Worm (Caenorhabditis elegans) whole organism, L1 larva: ENCODE measurements around the gene glr-6.
"Not testable (repeated sequence)": the region's sequence is repeated elsewhere in the genome, so short reads cannot be mapped to it uniquely, and the experiment has no call there.

Source experiments
- C34B4.2 ChIP-seq: sonication (generic microtip); optimal IDR thresholded peaks from 2 replicates; lab custom pipeline; 2017; ENCODE audit warnings: mild to moderate bottlenecking, missing genetic modification characterization, missing compliant biosample characterization
- aha-1 ChIP-seq: fragments of 150-350 bp; optimal IDR thresholded peaks from 2 replicates; lab custom pipeline; 2014; ENCODE audit warnings: missing biosample characterization, missing genetic modification characterization
- alr-1 ChIP-seq: fragments of 200-800 bp; sonication (Bioruptor generic); optimal IDR thresholded peaks from 2 replicates; lab custom pipeline; 2018; ENCODE audit warnings: borderline replicate concordance, mild to moderate bottlenecking, missing genetic modification characterization, missing compliant biosample characterization
- ama-1 ChIP-seq: fragments of 150-350 bp; optimal IDR thresholded peaks from 2 replicates; lab custom pipeline; 2014
- blmp-1 ChIP-seq: fragments of 150-350 bp; optimal IDR thresholded peaks from 2 replicates; lab custom pipeline; 2014; ENCODE audit warnings: missing biosample characterization, missing genetic modification characterization
- ceh-82 ChIP-seq, 3 experiments: fragments of 150-350 bp in 1 of 3; sonication (generic microtip) in 2 of 3; optimal IDR thresholded peaks; 2 replicates each; lab custom pipeline; 2014 to 2017; ENCODE audit warnings: missing biosample characterization in 3 of 3, missing genetic modification characterization in 3 of 3
- ces-1 ChIP-seq: fragments of 150-350 bp; optimal IDR thresholded peaks from 2 replicates; lab custom pipeline; 2014; ENCODE audit warnings: missing biosample characterization, missing genetic modification reagents, missing genetic modification characterization
- dpl-1 ChIP-seq, 3 experiments: fragments of 150-350 bp in 2 of 3; sonication (generic microtip) in 1 of 3; optimal IDR thresholded peaks; 2 replicates each; lab custom pipeline; 2014 to 2017; ENCODE audit warnings: missing biosample characterization in 3 of 3, missing genetic modification characterization in 3 of 3, missing genetic modification reagents in 3 of 3
- dsc-1 ChIP-seq: sonication (generic microtip); optimal IDR thresholded peaks from 2 replicates; lab custom pipeline; 2016; ENCODE audit warnings: mild to moderate bottlenecking, missing genetic modification characterization, missing compliant biosample characterization
- egl-13 ChIP-seq: sonication (generic microtip); optimal IDR thresholded peaks from 2 replicates; lab custom pipeline; 2016; ENCODE audit warnings: missing genotype, missing genetic modification reagents, missing genetic modification characterization, missing compliant biosample characterization
- egl-27 ChIP-seq, 2 experiments: fragments of 150-350 bp in 1 of 2; sonication (generic microtip); optimal IDR thresholded peaks; 3 replicates each; lab custom pipeline; 2017 to 2018; ENCODE audit warnings: missing biosample characterization in 2 of 2, missing genetic modification characterization in 2 of 2, missing genetic modification reagents in 2 of 2
- elt-3 ChIP-seq, 6 experiments: fragments of 150-350 bp in 1 of 6; sonication (generic microtip); optimal IDR thresholded peaks; 2 replicates each; lab custom pipeline; 2017 to 2018; ENCODE audit warnings: missing biosample characterization in 6 of 6, missing genetic modification characterization in 6 of 6, inconsistent platforms in 1 of 6
- fkh-10 ChIP-seq: sonication (generic microtip); optimal IDR thresholded peaks from 2 replicates; lab custom pipeline; 2017; ENCODE audit warnings: missing biosample characterization, missing genetic modification reagents, missing genetic modification characterization
- fkh-4 ChIP-seq: sonication (generic microtip); optimal IDR thresholded peaks from 2 replicates; lab custom pipeline; 2016; ENCODE audit warnings: missing compliant biosample characterization, missing genetic modification characterization, borderline replicate concordance
- fkh-8 ChIP-seq: sonication (generic microtip); optimal IDR thresholded peaks from 2 replicates; lab custom pipeline; 2016; ENCODE audit warnings: mild to moderate bottlenecking, missing genetic modification characterization, missing compliant biosample characterization
- hlh-17 ChIP-seq: fragments of 200-800 bp; sonication (Bioruptor generic); optimal IDR thresholded peaks from 2 replicates; lab custom pipeline; 2018; ENCODE audit warnings: missing genetic modification characterization, mild to moderate bottlenecking, missing compliant biosample characterization, moderate library complexity, borderline replicate concordance
- irx-1 ChIP-seq: sonication (generic microtip); optimal IDR thresholded peaks from 2 replicates; lab custom pipeline; 2016; ENCODE audit warnings: missing genetic modification characterization, missing compliant biosample characterization
- jun-1 ChIP-seq: fragments of 150-350 bp; optimal IDR thresholded peaks from 2 replicates; lab custom pipeline; 2014; ENCODE audit warnings: missing biosample characterization, missing genetic modification reagents, missing genetic modification characterization
- lin-14 ChIP-seq: fragments of 200-800 bp; sonication (Bioruptor generic); optimal IDR thresholded peaks from 2 replicates; lab custom pipeline; 2018; ENCODE audit warnings: mild to moderate bottlenecking, missing genetic modification characterization, moderate library complexity, missing compliant biosample characterization
- lin-39 ChIP-seq: fragments of 150-350 bp; optimal IDR thresholded peaks from 2 replicates; lab custom pipeline; 2014; ENCODE audit warnings: missing biosample characterization, missing genetic modification reagents, missing genetic modification characterization
- lsy-2 ChIP-seq, 2 experiments: fragments of 150-350 bp; optimal IDR thresholded peaks; 2 replicates each; lab custom pipeline; 2014; ENCODE audit warnings: missing biosample characterization in 2 of 2, missing genetic modification characterization in 2 of 2
- mdl-1 ChIP-seq, 2 experiments: fragments of 150-350 bp; optimal IDR thresholded peaks; 2 replicates each; lab custom pipeline; 2014 to 2017; ENCODE audit warnings: missing biosample characterization in 2 of 2, missing genetic modification characterization in 2 of 2, inconsistent platforms in 1 of 2
- mef-2 ChIP-seq: fragments of 150-350 bp; optimal IDR thresholded peaks from 2 replicates; lab custom pipeline; 2014; ENCODE audit warnings: missing biosample characterization, missing genetic modification characterization
- mep-1 ChIP-seq: fragments of 150-350 bp; optimal IDR thresholded peaks from 2 replicates; lab custom pipeline; 2014; ENCODE audit warnings: missing biosample characterization, missing genetic modification characterization
- nhr-237 ChIP-seq: fragments of 150-350 bp; optimal IDR thresholded peaks from 2 replicates; lab custom pipeline; 2014; ENCODE audit warnings: missing biosample characterization, missing genetic modification characterization
- nhr-28 ChIP-seq: fragments of 150-350 bp; optimal IDR thresholded peaks from 2 replicates; lab custom pipeline; 2014; ENCODE audit warnings: missing biosample characterization, missing genetic modification characterization
- nhr-76 ChIP-seq: sonication (generic microtip); optimal IDR thresholded peaks from 2 replicates; lab custom pipeline; 2017; ENCODE audit warnings: missing biosample characterization, missing genetic modification characterization
- nhr-77 ChIP-seq: fragments of 150-350 bp; optimal IDR thresholded peaks from 2 replicates; lab custom pipeline; 2014; ENCODE audit warnings: missing biosample characterization, missing genetic modification characterization
- nhr-90 ChIP-seq: sonication (generic microtip); optimal IDR thresholded peaks from 2 replicates; lab custom pipeline; 2016; ENCODE audit warnings: mild to moderate bottlenecking, missing genetic modification characterization, missing compliant biosample characterization; ENCODE audit not compliant: poor library complexity
- pag-3 ChIP-seq: sonication (generic microtip); optimal IDR thresholded peaks from 2 replicates; lab custom pipeline; 2017; ENCODE audit warnings: missing genetic modification characterization, mild to moderate bottlenecking, missing compliant biosample characterization, antibody characterized with exemption, borderline replicate concordance; ENCODE audit not compliant: insufficient read depth
- pax-3 ChIP-seq: fragments of 200-800 bp; sonication (Bioruptor generic); optimal IDR thresholded peaks from 2 replicates; lab custom pipeline; 2018; ENCODE audit warnings: mild to moderate bottlenecking, missing genetic modification characterization, moderate library complexity, missing compliant biosample characterization
- pqm-1 ChIP-seq: sonication (generic microtip); optimal IDR thresholded peaks from 3 replicates; lab custom pipeline; 2017; ENCODE audit warnings: missing biosample characterization, missing genetic modification characterization
- rnt-1 ChIP-seq: sonication (generic microtip); optimal IDR thresholded peaks from 2 replicates; lab custom pipeline; 2016; ENCODE audit warnings: mild to moderate bottlenecking, missing genetic modification characterization, moderate library complexity, missing compliant biosample characterization
- snpc-4 ChIP-seq: fragments of 150-350 bp; optimal IDR thresholded peaks from 2 replicates; lab custom pipeline; 2014; ENCODE audit warnings: missing biosample characterization, missing genetic modification characterization
- snu-23 ChIP-seq: sonication (generic microtip); optimal IDR thresholded peaks from 2 replicates; lab custom pipeline; 2016; ENCODE audit warnings: missing genetic modification characterization, missing compliant biosample characterization
- sox-4 ChIP-seq: sonication (generic microtip); optimal IDR thresholded peaks from 2 replicates; lab custom pipeline; 2016; ENCODE audit warnings: missing genetic modification characterization, missing compliant biosample characterization
- sptf-1 ChIP-seq: fragments of 150-350 bp; optimal IDR thresholded peaks from 2 replicates; lab custom pipeline; 2014; ENCODE audit warnings: missing biosample characterization, missing genetic modification characterization
- swsn-7 ChIP-seq: sonication (generic microtip); optimal IDR thresholded peaks from 2 replicates; lab custom pipeline; 2016; ENCODE audit warnings: missing genetic modification characterization, missing compliant biosample characterization
- tbx-2 ChIP-seq: sonication (generic microtip); optimal IDR thresholded peaks from 2 replicates; lab custom pipeline; 2016; ENCODE audit warnings: missing genetic modification characterization, missing compliant biosample characterization
- unc-62 ChIP-seq: fragments of 150-350 bp; optimal IDR thresholded peaks from 2 replicates; lab custom pipeline; 2014; ENCODE audit warnings: missing biosample characterization, missing genetic modification reagents, missing genetic modification characterization
- unc-86 ChIP-seq: sonication (generic microtip); optimal IDR thresholded peaks from 2 replicates; lab custom pipeline; 2016; ENCODE audit warnings: missing genetic modification characterization, missing compliant biosample characterization
- unc-98 ChIP-seq: fragments of 200-800 bp; sonication (Bioruptor generic); IDR thresholded peaks from 2 replicates; pipeline ENCODE4 v1.3.6; 2022; ENCODE audit warnings: missing genetic modification characterization, missing compliant biosample characterization
- xbp-1 ChIP-seq: sonication (generic microtip); optimal IDR thresholded peaks from 2 replicates; lab custom pipeline; 2016; ENCODE audit warnings: missing genetic modification characterization, missing compliant biosample characterization
- zag-1 ChIP-seq: fragments of 150-350 bp; optimal IDR thresholded peaks from 2 replicates; lab custom pipeline; 2014; ENCODE audit warnings: missing biosample characterization, missing genetic modification characterization
- ztf-11 ChIP-seq, 2 experiments: sonication (generic microtip); optimal IDR thresholded peaks; 2 replicates each; lab custom pipeline; 2016 to 2017; ENCODE audit warnings: missing genetic modification characterization in 2 of 2, missing biosample characterization in 1 of 2, missing compliant biosample characterization in 1 of 2
- ztf-4 ChIP-seq: fragments of 150-350 bp; optimal IDR thresholded peaks from 2 replicates; lab custom pipeline; 2014; ENCODE audit warnings: missing biosample characterization, missing genetic modification characterization

The glr-6 gene

DNA sequence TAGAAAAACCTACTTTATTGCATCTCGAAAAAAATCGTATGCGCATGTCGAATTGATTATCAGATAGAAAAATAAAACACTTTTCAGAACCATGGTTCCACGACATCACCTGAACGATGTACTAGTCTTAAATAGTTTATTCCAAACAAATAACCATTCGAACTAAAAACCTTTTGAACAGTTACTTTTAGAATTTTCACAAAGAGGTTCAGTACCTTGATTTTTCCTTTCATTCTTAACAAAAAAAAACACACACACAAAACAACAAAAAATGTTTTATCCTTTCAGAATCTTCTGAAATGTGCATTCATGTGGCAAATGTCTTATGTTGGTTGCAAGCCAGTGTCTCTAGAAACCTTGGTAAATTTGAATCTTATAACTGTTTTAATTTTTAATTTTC is 34.2 kb upstream of the glr-6 start, which contains the start of gene F41C6.4:
Gene F41C6.4, minus strand, starts transcription at position 101 of the 400 bp plus-strand sequence.
- no peak for TF ChIP-seq nhr-76 (tag; lab: Kevin White, UChicago)
- TF ChIP-seq hlh-17 (GFP tag; lab: Kevin White, UChicago) = no peak
- TF ChIP-seq pag-3 (tag; lab: Kevin White, UChicago) = no peak
- no peak for TF ChIP-seq lin-39 (tag; lab: Kevin White, UChicago)
- TF ChIP-seq ztf-11 (tag; optimal IDR thresholded peaks at IDR 0.05; lab: Kevin White, UChicago) = no peak
- TF ChIP-seq snu-23 (GFP tag; lab: Kevin White, UChicago) = no peak
- no peak for TF ChIP-seq irx-1
- TF ChIP-seq xbp-1 (tag; lab: Kevin White, UChicago) = no peak
- no peak for TF ChIP-seq zag-1 (tag; lab: Kevin White, UChicago)

DNA sequence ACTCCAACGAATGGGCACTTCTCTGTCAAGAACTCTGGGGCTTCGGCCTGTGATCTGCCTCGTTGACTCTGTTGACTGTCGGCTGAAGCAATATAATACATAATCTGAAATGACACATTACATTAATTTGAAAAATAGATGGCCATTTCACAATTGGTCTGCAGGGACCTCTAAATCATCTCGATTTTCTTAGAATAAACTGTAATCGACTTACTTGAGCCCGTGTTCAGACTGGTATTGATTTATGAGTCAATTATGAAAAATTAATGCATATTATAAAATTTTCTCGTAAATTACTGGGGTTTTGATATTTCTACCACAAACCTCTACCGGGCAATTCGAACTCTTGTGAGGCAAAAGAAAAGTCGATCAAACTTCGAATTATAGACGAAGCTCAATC is 28.1 kb upstream of the glr-6 start, which contains the start of gene C53B7.6:
Gene C53B7.6, minus strand, starts transcription at position 101 of the 400 bp plus-strand sequence.
- not testable (repeated sequence) for TF ChIP-seq ztf-4 (tag; lab: Kevin White, UChicago); pax-3; snu-23 (GFP tag; lab: Kevin White, UChicago)

DNA sequence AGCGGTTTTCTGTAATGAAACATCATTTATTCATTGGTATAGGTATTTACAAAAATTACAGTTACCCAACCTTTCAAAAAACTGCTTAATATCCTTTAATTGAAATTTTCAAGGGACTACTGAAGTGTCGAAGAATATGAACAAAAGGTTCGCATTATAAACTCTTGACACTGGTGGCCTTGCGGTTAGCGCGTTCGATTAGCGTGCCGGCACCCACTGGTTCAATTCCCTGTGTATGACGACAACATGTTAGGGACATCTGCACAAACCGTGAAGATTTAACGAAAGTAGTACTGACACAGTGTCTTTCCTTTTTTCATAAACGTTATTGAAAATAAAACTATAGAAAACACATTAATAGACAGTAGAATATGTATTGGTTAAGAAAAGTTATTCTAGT is 27.2 kb upstream of the glr-6 start:
- TF ChIP-seq unc-86 (tag; lab: Kevin White, UChicago) (no peak), fkh-10 (GFP tag; lab: Kevin White, UChicago) (no peak), fkh-8 (tag; lab: Kevin White, UChicago) (no peak), elt-3 (tag; optimal IDR thresholded peaks at IDR 0.05; lab: Kevin White, UChicago) (peak in 3 of 6 experiments; percentile 25 to 46 (median 28)), pag-3 (tag; lab: Kevin White, UChicago) (no peak), ama-1 (no peak), dpl-1 (GFP tag; optimal IDR thresholded peaks at IDR 0.05; lab: Kevin White, UChicago) (peak in 1 of 3 experiments; percentile 11), zag-1 (tag; lab: Kevin White, UChicago) (no peak), egl-13 (tag; lab: Kevin White, UChicago) (no peak), hlh-17 (GFP tag; lab: Kevin White, UChicago) (no peak), lin-39 (tag; lab: Kevin White, UChicago) (no peak), rnt-1 (peak; percentile 78), nhr-28 (tag; lab: Kevin White, UChicago) (no peak), blmp-1 (tag; lab: Kevin White, UChicago) (no peak), mdl-1 (tag; optimal IDR thresholded peaks at IDR 0.05; lab: Kevin White, UChicago) (peak in 1 of 2 experiments; percentile 13), aha-1 (no peak), fkh-4 (no peak), mep-1 (tag; lab: Kevin White, UChicago) (peak; percentile 66), sptf-1 (tag; lab: Kevin White, UChicago) (no peak), tbx-2 (no peak), ztf-4 (tag; lab: Kevin White, UChicago) (no peak), sox-4 (tag; lab: Kevin White, UChicago) (no peak), alr-1 (tag; lab: Kevin White, UChicago) (no peak), nhr-77 (tag; lab: Kevin White, UChicago) (peak; percentile 7), unc-62 (GFP tag; lab: Kevin White, UChicago) (no peak), snu-23 (GFP tag; lab: Kevin White, UChicago) (peak; percentile 71), lin-14 (GFP tag; lab: Kevin White, UChicago) (peak; percentile 50), nhr-237 (tag; lab: Kevin White, UChicago) (no peak), irx-1 (no peak), dsc-1 (tag; lab: Kevin White, UChicago) (no peak), ceh-82 (tag; optimal IDR thresholded peaks at IDR 0.05; lab: Kevin White, UChicago) (peak in 1 of 3 experiments; percentile 15), ztf-11 (tag; optimal IDR thresholded peaks at IDR 0.05; lab: Kevin White, UChicago) (peak in 1 of 2 experiments; percentile 8), pqm-1 (no peak), ces-1 (GFP tag; lab: Kevin White, UChicago) (no peak), xbp-1 (tag; lab: Kevin White, UChicago) (peak; percentile 54), nhr-76 (tag; lab: Kevin White, UChicago) (no peak), C34B4.2 (tag; lab: Kevin White, UChicago) (no peak), unc-98 (GFP tag; lab: Robert Waterston, UW) (no peak), lsy-2 (tag; optimal IDR thresholded peaks at IDR 0.05; lab: Kevin White, UChicago) (no peak), egl-27 (tag; optimal IDR thresholded peaks at IDR 0.05; lab: Kevin White, UChicago) (no peak), jun-1 (tag; lab: Kevin White, UChicago) (no peak), mef-2 (tag; lab: Kevin White, UChicago) (no peak), snpc-4 (tag; lab: Kevin White, UChicago) (no peak), swsn-7 (tag; lab: Kevin White, UChicago) (peak; percentile 31), nhr-90 (tag; lab: Kevin White, UChicago) (peak; percentile 66)
